Fruit fly (Drosophila melanogaster): ENCODE results near the gene ouib.

Gene ouib

DNA sequence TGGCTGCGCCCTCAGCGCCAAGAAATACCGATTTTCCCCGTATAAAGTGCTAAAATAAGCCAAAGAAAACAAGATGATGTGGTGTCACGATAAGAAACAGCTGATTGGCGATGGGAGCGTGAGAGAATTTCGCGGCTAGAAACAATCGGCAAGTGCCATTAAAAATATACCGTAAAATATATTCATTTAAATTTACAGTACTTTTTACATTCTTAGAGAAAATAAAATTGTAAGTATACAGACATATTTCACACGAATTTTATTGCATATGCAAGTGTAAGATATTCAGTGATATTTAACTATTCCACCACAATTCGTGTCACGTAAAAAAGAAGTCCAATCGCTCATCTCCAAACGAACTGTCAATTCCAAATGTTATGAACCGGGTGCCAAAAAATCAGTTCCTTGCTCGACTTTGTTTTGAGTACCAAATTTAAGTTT lies 48.7 kb upstream of the ouib start, which contains the start of the genes Unc50, CG11755 and CG8043 (continued):
- TF ChIP-seq az2 (GFP tag; optimal IDR thresholded peaks at IDR 0.05) (peak; percentile 79), crp (GFP tag; optimal IDR thresholded peaks at IDR 0.05) (peak; percentile 94 to 98), CG6683 (GFP tag; optimal IDR thresholded peaks at IDR 0.05) (no peak), bbx (GFP tag; IDR thresholded peaks at IDR 0.05; ENCODE audit: partially characterized antibody) (peak; percentile 92), CG15073 (GFP tag; optimal IDR thresholded peaks at IDR 0.05) (no peak), ro (GFP tag; IDR thresholded peaks at IDR 0.05) (no peak), CG8388 (GFP tag; optimal IDR thresholded peaks at IDR 0.05) (peak; percentile 86), dimm (GFP tag; IDR thresholded peaks at IDR 0.05) (no peak), HmgZ (tag; optimal IDR thresholded peaks at IDR 0.05) (peak; percentile 87), CG30403 (GFP tag; optimal IDR thresholded peaks at IDR 0.05) (peak; percentile 90), CG42726 (GFP tag; IDR thresholded peaks at IDR 0.05; ENCODE audit: partially characterized antibody) (peak; percentile 84; the same call in 1 of the 2 replicates), ara (GFP tag; IDR thresholded peaks at IDR 0.05) (0 out of 2 replicates have a peak, but pooled peaks have one; percentile 33), sens (GFP tag) (peak; percentile 96), dmrt11E (tag; optimal IDR thresholded peaks at IDR 0.05) (peak; percentile 77), CG7357 (GFP tag; IDR thresholded peaks at IDR 0.05) (peak; percentile 45; the same call in 1 of the 3 replicates), odd (GFP tag; optimal IDR thresholded peaks at IDR 0.05) (peak; percentile 47), klu (GFP tag; IDR thresholded peaks at IDR 0.05) (peak; percentile 74; the same call in 1 of the 2 replicates), CG12071 (GFP tag; optimal IDR thresholded peaks at IDR 0.05) (no peak), Atf6 (GFP tag; IDR thresholded peaks at IDR 0.05) (peak; percentile 63; the same call in 1 of the 2 replicates), CG4360 (GFP tag; IDR thresholded peaks at IDR 0.05) (no peak), Ravus (GFP tag; IDR thresholded peaks at IDR 0.05) (peak; percentile 10; the same call in 1 of the 2 replicates), Hey (tag; optimal IDR thresholded peaks at IDR 0.05) (no peak), maf-S (GFP tag; optimal IDR thresholded peaks at IDR 0.05) (peak; percentile 72), CG8290 (GFP tag; optimal IDR thresholded peaks at IDR 0.05) (peak; percentile 64), CG8290 (tag; optimal IDR thresholded peaks at IDR 0.05) (peak in 1 of 2 experiments; percentile 44), dpn (GFP tag; optimal IDR thresholded peaks at IDR 0.05) (peak; percentile 78 to 84), tap (tag; optimal IDR thresholded peaks at IDR 0.05) (peak; percentile 68), dysf (GFP tag; IDR thresholded peaks at IDR 0.05) (peak; percentile 86), zen (tag; optimal IDR thresholded peaks at IDR 0.05) (peak; percentile 83), Antp (GFP tag; optimal IDR thresholded peaks at IDR 0.05) (peak; percentile 53), lbe (GFP tag; optimal IDR thresholded peaks at IDR 0.05) (peak; percentile 79), seq (GFP tag; IDR thresholded peaks at IDR 0.05) (peak; percentile 48; the same call in 1 of the 2 replicates), Blimp-1 (GFP tag; optimal IDR thresholded peaks at IDR 0.05) (no peak), Atf3 (GFP tag; optimal IDR thresholded peaks at IDR 0.05) (peak; percentile 23), oc (tag; optimal IDR thresholded peaks at IDR 0.05) (peak; percentile 17), nerfin-1 (tag; optimal IDR thresholded peaks at IDR 0.05) (peak; percentile 77), CG7556 (GFP tag; optimal IDR thresholded peaks at IDR 0.05) (peak; percentile 74), Rx (GFP tag; IDR thresholded peaks at IDR 0.05) (peak; percentile 46; the same call in 1 of the 2 replicates), sd (tag; optimal IDR thresholded peaks at IDR 0.05) (no peak), Hand (GFP tag; optimal IDR thresholded peaks at IDR 0.05) (no peak), Scr (GFP tag; IDR thresholded peaks at IDR 0.05; ENCODE audit: partially characterized antibody) (peak; percentile 99), CG1602 (GFP tag; optimal IDR thresholded peaks at IDR 0.05) (peak; percentile 75), CG12744 (GFP tag; optimal IDR thresholded peaks at IDR 0.05) (peak; percentile 65), CG34224 (GFP tag; IDR thresholded peaks at IDR 0.05; ENCODE audit: partially characterized antibody) (peak; percentile 99), CG1233 (GFP tag; optimal IDR thresholded peaks at IDR 0.05) (peak; percentile 70), Mad (GFP tag; optimal IDR thresholded peaks at IDR 0.05) (peak; percentile 76), CG4617 (GFP tag; optimal IDR thresholded peaks at IDR 0.05; ENCODE audit: borderline replicate concordance) (peak; percentile 68), CTCF (GFP tag; optimal IDR thresholded peaks at IDR 0.05) (no peak), Gsc (GFP tag; IDR thresholded peaks at IDR 0.05) (no peak), jigr1 (GFP tag; IDR thresholded peaks at IDR 0.05) (peak; percentile 75; the same call in 2 of the 3 replicates), CG3407 (GFP tag; optimal IDR thresholded peaks at IDR 0.05) (peak; percentile 53)
